Worm (Caenorhabditis elegans) whole organism, mixed stage, embryonic: ENCODE data around the gene eppl-1.

ENCODE experiments used
- M03D4.4 ChIP-seq: sonication (generic microtip); optimal IDR thresholded peaks from 2 replicates; lab custom pipeline; 2017; ENCODE audit warnings: mild to moderate bottlenecking, missing genetic modification characterization, missing compliant biosample characterization
- ceh-43 ChIP-seq: fragments of 200-800 bp; sonication (Bioruptor generic); optimal IDR thresholded peaks from 2 replicates; lab custom pipeline; 2018; ENCODE audit warnings: mild to moderate bottlenecking, missing genetic modification characterization, moderate library complexity, missing compliant biosample characterization
- ceh-83 ChIP-seq: fragments of 200-800 bp; sonication (Bioruptor generic); optimal IDR thresholded peaks from 2 replicates; lab custom pipeline; 2018; ENCODE audit warnings: mild to moderate bottlenecking, missing genetic modification characterization, missing compliant biosample characterization
- ces-1 ChIP-seq: fragments of 150-350 bp; optimal IDR thresholded peaks from 2 replicates; lab custom pipeline; 2014; ENCODE audit warnings: missing biosample characterization, missing genetic modification reagents, missing genetic modification characterization
- flh-1 ChIP-seq: fragments of 200-800 bp; sonication (Bioruptor generic); optimal IDR thresholded peaks from 2 replicates; lab custom pipeline; 2018; ENCODE audit warnings: mild to moderate bottlenecking, missing genetic modification characterization, moderate library complexity, missing compliant biosample characterization
- mab-5 ChIP-seq: fragments of 150-350 bp; optimal IDR thresholded peaks from 2 replicates; lab custom pipeline; 2014; ENCODE audit warnings: missing biosample characterization, missing genetic modification characterization
- nhr-2 ChIP-seq: fragments of 150-350 bp; optimal IDR thresholded peaks from 2 replicates; lab custom pipeline; 2014; ENCODE audit warnings: missing biosample characterization, missing genetic modification characterization
- nhr-237 ChIP-seq: fragments of 150-350 bp; optimal IDR thresholded peaks from 2 replicates; lab custom pipeline; 2014; ENCODE audit warnings: missing biosample characterization, missing genetic modification characterization
- nhr-28 ChIP-seq: fragments of 150-350 bp; optimal IDR thresholded peaks from 2 replicates; lab custom pipeline; 2014; ENCODE audit warnings: missing biosample characterization, missing genetic modification characterization
- nhr-76 ChIP-seq: sonication (generic microtip); optimal IDR thresholded peaks from 2 replicates; lab custom pipeline; 2017; ENCODE audit warnings: missing biosample characterization, missing genetic modification characterization
- pha-4 ChIP-seq: fragments of 150-350 bp; optimal IDR thresholded peaks from 2 replicates; lab custom pipeline; 2018; ENCODE audit warnings: missing biosample characterization, missing genetic modification reagents, missing genetic modification characterization
- tbx-8 ChIP-seq: fragments of 200-800 bp; sonication (Bioruptor generic); optimal IDR thresholded peaks from 2 replicates; lab custom pipeline; 2018; ENCODE audit warnings: mild to moderate bottlenecking, missing genetic modification characterization, moderate library complexity, missing compliant biosample characterization
- unc-62 ChIP-seq: fragments of 150-350 bp; optimal IDR thresholded peaks from 2 replicates; lab custom pipeline; 2014; ENCODE audit warnings: missing biosample characterization, missing genetic modification reagents, missing genetic modification characterization

ce11 chrIV:8453178-8453577 lies 1.6 kb upstream of the eppl-1 start:
- TF ChIP-seq nhr-237 (tag; lab: Kevin White, UChicago): no peak
- TF ChIP-seq mab-5 (tag; lab: Kevin White, UChicago): no peak
- TF ChIP-seq nhr-2 (tag; lab: Kevin White, UChicago): no peak
- TF ChIP-seq pha-4 (tag; lab: Kevin White, UChicago): no peak
- no peak for TF ChIP-seq ceh-43 (GFP tag; lab: Kevin White, UChicago)
- no peak for TF ChIP-seq unc-62 (GFP tag; lab: Kevin White, UChicago)
- no peak for TF ChIP-seq ces-1 (GFP tag; lab: Kevin White, UChicago)
- TF ChIP-seq M03D4.4 (tag; lab: Kevin White, UChicago): no peak
- TF ChIP-seq tbx-8: no peak
- no peak for TF ChIP-seq nhr-76 (tag; lab: Kevin White, UChicago)
- no peak for TF ChIP-seq nhr-28 (tag; lab: Kevin White, UChicago)
- TF ChIP-seq ceh-83 (GFP tag; lab: Kevin White, UChicago): no peak
- no peak for TF ChIP-seq flh-1 (GFP tag; lab: Kevin White, UChicago)
